Worm (Caenorhabditis elegans): ENCODE results near the gene best-2.

- TF ChIP-seq W03F9.2 (tag; optimal IDR thresholded peaks at IDR 0.05) (no peak), him-1 (tag; optimal IDR thresholded peaks at IDR 0.05) (no peak), dao-5 (tag; optimal IDR thresholded peaks at IDR 0.05) (no peak)
Measured at ce11 chrIV:13071445-13071844, 41.4 kb downstream of the best-2 start, which contains the start of gene scl-8.

Measured in whole organism, L4/young adult.